Fruit fly (Drosophila melanogaster) whole organism, larva: ENCODE measurements around the gene CG11550.
A peak's percentile ranks its signal among the peaks of the same experiment; 100 is the strongest.

ENCODE experiments used
- noc ChIP-seq: fragments of 200-800 bp; sonication (Bioruptor generic); optimal IDR thresholded peaks from 3 replicates; lab custom pipeline; 2019; ENCODE audit warnings: missing biosample characterization, mild to moderate bottlenecking, missing genetic modification characterization, moderate library complexity

Gene CG11550

DNA sequence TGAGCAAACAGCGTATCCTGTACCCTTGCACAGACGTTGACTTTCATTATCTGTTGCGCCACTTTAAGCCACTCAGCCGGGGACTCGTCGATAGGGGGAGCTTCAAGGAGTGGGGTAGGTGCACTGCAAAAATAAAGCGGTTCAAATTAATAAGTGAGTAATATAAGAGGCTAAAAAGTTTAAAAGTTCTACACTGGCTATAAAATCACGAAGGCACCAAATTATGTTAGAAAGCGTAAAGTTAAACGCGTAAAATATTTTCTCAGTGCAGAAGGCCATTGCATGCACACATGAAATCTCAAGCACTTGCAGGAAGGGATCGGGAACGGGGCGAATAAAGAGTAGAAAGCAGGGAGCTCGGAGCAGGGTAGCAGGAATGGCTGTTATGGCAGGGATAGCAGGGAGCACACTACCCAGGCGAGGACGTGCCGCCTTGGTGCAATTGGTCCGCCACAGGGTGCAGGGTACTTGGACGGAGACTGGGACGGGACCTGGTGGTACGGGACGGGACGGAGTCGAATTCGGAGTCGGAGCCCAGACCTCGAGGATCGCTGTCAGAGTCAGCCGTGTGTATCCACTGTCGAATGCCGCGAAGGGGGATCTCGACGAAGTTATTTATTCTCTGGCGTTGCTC is 18.6 kb upstream of the CG11550 start:
- no peak for TF ChIP-seq noc (tag; lab: Kevin White, UChicago)

DNA sequence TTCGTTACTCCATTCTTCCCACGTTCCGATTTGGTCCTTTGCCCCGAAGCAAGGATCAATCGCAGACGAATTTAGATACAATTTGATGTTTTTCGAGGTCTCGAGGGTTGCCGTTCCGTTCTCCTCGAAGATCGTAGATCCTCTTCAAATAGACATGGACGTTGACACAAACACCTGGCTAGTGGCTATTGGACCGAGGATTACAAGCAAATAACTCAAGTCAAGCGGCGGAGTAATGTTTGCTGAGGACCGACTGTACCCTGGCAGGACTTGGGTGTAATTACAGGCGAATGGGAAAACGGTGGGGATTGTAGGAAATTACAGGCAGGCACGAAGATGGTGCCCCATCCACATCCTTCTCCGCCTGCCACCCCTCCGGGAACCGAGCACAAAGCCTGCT is 17.9 kb upstream of the CG11550 start:
- TF ChIP-seq noc (tag; lab: Kevin White, UChicago), result no peak

DNA sequence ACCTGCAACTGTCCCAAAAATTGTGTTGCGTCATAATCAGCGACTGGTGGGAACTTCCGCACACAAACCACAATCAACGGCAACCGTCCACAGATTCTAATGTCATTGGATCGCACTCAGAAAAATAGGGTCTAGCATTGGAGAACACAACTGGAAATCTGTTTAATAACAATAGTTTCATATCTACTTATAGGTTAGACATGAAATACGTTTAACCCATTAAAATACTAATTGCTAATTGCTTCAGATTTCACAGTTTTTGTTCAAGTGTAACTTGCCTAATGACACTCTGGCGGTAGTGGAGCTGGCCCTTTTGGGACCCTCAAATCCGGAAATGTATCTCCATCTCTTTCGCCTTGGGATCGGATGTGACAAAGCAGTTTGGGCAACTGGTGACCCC is 17.0 kb upstream of the CG11550 start:
- TF ChIP-seq noc (tag; lab: Kevin White, UChicago), result no peak

DNA sequence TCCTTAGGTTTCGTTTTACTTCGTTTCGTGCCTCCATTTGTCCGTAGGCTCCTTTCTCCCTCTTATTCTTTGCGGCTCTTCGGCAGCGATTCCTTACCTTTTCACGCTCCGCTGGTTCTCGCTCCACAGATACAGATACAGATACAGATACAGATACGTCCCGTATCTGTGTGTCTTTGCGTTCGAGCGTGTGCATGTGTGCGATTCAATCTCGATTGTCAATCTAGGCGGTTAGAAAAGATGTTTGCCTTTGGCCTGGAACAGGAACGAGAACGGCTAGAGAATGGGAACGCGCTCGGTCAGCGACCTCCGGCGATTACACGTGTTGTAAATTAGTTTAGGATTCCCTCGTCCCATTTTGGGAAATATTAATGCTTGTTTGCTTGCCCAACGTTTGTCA is 10.8 kb upstream of the CG11550 start:
- TF ChIP-seq noc (tag; lab: Kevin White, UChicago), result no peak

DNA sequence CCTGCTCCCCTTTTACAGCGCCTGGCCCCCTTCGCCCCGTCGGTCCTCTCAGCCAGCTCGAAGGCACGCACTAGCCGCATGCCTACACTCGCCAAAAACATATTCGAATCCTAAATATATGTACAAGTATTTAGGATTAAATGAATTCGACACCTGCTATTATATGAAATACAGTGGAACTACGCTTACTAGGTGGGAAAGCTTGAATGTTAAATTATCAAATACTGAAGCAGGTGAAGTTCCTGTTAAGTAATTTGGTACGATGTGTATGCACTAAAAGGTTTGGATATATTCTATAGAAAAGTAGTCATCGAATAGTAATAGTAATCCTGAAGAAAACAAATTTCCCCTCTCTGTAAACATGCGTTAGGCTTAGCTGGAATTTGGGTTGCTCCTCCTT is 10.0 kb upstream of the CG11550 start:
- peak; percentile 29 for TF ChIP-seq noc (tag; lab: Kevin White, UChicago)

DNA sequence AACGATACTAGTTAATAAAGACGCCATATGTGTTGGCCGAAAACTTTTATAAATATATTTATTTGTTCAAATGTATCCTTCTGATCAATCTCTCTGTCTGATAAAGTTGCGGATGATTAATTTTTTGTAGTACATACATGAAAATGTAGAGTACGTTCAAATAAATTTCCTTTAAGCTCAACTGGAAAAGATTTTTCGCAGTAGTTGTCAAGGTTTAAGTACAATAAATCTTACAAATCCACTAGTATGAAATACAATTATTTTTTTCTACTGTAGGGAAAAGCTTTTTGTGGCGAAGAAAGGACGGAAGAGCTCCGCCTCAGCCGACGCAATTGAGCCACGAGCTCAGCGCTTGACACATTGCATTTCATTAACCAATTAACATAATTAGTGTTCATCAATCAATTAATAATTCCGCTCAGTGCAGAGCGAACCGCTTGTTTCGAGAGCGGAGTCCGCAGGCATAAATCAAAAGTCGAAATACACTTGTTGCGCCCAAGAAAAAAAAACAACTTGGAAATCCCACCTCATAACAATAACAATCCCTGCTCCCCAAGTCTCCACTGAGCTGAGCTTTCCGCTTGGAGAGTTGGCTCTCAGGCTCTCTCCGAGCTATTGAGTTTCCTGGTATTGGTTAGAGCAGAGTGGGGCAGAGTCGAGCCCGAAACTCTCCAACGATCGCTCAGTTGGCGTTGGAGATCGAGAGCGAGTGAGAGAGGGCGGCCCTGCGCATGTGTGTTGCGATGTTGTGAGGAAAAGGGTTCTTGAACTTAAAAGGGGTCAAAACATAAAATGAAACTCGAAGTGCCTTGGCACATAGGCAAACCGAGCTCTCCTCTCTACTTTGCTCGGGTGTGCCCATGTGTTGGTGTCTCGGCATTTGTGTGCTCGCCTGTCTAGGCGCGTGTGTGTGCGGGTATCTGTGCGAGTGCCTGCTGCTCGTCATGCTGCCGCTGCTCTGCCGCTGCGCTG is 9.3 kb upstream of the CG11550 start:
- no peak for TF ChIP-seq noc (tag; lab: Kevin White, UChicago)

DNA sequence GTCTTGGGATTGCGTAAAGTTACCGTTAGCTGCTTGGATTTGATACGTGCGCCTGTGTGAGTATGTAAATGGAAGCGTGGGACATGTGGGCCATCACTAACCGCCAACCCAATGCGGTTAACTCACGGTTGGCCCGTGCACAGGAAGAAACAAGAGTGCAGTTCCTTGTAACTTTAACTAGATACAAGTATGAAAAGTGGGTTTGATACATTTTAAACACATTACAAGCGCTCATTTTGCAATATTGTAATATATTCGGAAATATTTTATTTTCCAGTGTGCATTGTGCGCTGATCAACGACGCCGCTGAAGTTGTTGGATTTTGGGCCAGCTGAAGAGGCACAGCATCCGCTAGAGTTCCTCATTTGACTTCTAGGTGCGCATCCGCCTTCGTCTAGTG is 8.1 kb upstream of the CG11550 start:
- TF ChIP-seq noc (tag; lab: Kevin White, UChicago), result no peak

DNA sequence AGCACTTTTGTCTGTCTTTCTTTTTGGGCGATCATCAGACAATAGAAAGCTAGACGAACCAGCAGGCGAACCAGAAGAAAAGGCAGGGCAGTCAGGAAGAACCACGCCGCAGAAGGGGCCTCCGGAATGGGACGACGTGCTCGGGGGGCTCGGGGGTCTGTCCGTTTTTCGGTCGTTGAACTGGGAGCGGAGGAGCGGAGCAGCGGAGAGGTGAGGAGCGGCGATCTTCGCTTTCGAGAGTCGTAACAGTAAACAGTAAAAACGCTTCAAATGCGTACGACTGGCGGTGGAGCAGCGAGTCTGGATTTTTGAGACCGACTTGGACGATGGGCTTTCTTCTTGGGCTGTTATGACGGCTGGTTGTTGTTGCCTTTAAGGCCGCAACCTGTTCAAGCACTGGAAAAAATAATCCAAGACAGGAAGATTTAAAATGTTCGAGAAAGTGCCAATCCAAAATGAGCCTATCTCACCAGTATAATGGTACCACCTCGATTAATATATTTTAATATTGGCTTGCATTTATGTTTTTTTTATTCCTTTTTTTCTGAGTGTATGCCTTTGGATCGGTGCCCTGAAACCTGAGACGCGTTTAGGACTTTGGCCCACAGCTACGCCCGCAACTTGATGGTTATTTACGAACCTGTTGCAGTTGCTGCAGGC is 7.1 kb upstream of the CG11550 start:
- peak; percentile 20 for TF ChIP-seq noc (tag; lab: Kevin White, UChicago)

DNA sequence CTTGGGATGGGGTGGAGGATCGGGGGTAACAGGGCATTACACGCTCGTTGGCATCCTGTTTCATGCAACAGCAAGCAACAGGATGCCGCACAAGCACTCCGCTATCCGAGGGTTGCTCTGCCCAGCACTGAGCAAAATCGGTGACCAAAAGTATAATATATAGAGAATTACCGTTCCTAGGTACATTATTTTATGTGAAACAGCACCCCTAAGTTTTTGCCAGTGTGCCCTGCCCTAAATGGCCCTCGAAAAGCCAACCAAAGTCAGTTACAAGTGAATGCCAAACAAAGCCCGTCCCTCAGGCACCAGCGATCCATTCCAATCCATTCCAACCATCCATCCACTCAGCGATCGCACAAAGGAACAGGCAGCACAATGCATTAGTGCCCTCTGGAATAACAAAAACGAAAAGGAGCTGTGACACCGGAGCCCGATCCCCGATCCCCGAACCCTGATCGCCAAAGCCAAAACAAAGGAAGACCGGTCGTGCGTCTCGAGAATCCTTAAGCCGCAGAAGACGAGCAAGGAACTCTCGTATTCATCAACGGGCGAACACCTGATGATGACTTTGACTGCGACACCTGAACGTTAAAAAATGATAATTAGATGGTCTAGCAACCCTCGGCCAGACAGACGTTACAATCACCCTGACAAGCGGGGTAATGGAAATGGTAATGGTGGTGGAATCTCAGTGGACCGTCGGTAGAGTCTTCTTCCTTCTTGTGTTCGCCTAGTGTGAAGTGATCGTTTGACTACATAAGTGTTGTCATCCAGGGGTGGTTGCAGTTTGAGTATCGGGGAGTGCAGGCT is 3.6 kb upstream of the CG11550 start:
- no peak for TF ChIP-seq noc (tag; lab: Kevin White, UChicago)

DNA sequence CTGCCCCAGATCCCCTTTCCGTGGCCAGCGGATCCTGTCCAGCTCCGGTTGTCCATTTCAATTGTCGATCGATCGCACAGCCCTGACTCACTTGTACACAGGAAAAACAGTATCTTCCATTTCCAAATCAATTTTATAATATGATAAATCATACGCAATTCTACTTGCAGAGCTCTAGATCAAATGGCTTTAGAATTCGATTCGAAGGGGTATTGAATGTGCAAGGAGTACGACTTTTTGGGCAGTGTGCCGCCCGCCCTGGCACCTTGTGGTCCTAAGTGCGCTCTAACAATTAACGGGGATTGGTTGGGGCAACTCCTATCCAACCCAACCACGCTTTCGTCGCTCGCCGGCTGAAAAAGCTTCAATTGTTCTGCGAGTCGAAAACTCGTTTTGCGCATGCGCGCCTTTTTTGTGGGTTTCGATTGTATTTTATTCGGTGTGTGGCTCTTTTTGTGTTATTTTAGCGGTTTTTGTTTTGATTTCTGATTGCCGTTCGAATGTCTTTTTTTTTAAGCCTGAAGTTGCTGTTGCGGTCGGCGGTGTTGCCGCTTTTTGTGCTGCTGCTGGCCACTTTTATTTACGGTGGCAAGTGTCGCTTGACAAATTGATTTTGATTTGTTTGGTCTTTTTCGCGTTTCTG is 2.6 kb upstream of the CG11550 start:
- TF ChIP-seq noc (tag; lab: Kevin White, UChicago), result no peak

DNA sequence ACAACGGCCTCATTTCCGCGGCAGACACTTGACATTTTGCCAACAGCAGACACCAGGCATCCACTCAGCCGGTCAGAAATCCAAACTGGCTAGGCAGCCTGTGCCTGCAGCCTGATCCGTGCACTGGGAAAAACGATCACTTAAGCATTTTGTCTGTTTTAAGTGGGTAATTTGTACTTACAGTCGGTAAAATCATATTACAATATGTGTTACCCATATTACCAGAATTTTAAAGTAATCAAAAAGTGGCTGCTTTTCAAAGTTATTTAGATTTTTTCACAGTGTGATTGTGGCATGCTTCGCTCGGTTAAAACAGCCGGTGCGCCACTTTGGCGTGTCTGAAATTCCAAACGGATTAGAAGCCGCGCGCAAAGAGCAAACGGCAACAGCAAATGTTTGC is 1.1 kb upstream of the CG11550 start:
- no peak for TF ChIP-seq noc (tag; lab: Kevin White, UChicago)

DNA sequence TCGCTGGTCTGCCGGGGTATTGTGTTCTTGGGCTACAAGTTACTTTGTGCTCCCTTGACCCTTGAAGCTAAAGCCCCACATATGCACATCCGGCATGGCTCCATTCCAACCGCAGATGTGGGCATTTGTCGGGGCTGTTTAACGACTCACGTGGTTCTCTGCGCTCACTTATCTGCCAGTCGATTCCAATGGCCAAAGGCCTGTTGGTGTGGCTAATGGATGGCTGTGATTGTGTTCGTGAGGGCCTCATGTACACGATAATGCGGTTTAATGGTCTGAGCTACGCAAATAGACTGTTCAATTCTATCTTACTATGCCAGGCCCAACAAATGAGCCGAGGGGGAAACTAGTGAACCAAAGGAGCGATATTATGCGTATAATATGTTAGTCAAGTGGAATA is 7.0 kb downstream of the CG11550 start:
- no peak for TF ChIP-seq noc (tag; lab: Kevin White, UChicago)

DNA sequence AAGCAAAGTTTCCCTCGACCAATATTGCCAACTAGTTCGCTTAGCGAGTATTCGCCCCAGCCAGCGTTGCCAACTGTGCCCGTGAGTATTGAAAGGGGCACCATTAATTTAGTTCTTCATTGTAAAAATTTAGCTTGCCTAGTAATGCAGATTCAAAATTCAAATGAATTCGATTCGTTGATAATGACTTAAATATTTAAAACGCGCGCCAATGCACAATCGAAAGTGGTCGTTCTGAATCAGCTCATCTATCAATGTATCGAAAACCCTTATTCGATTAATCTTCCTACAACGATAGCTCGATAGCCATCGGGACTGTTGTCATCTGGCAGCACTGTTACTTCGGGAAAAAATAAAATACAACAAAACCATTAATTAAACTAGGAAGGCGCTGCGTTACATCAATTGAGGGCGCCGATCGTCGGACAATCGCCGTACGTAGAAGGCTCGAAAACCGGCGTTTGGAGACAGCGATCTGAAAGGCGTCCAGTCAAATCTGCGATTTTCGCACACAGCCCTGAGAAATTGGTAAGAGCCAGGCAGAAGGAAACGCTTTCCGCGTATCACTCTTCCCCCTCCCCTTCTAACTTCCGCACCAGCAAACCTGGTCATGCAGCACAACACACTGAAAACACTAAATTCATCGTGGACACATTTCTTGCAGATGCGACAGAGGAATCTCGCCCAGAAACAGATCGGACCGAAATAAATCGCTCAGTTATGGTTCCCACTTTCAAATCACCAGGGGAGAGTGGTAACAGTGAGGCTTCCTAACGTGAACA is 10.3 kb downstream of the CG11550 start, which contains the start of gene Zmynd8:
TSS of gene Zmynd8 (plus strand) at position 313 of the 782 bp plus-strand sequence.
- TF ChIP-seq noc (tag; lab: Kevin White, UChicago), result no peak

DNA sequence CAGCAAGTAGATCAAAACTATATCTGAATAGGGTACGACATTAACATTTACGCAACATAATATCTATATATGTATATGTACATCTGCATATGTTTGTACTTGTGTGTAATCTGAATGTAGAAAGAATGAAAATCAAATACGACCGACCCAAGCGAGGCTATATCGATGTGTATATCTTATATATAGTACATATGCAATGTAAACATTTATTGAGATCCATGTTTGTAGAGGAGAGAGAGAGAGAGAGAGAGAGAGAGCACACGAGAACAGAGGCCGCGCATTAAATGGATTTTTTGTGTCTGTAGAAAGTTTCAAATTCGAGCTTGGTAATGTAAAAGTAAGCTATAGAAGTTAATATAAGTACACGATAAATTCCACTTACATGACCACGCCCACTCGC is 16.9 kb downstream of the CG11550 start:
- TF ChIP-seq noc (tag; lab: Kevin White, UChicago), result no peak
